Worm (Caenorhabditis elegans): ENCODE results near the gene fbxc-47.

- TF ChIP-seq daf-12 (tag; optimal IDR thresholded peaks at IDR 0.05), result no peak
- TF ChIP-seq daf-8 (GFP tag; IDR thresholded peaks at IDR 0.05), result no peak
- no peak for TF ChIP-seq zip-2 (tag; optimal IDR thresholded peaks at IDR 0.05)
- TF ChIP-seq tra-1 (GFP tag; IDR thresholded peaks at IDR 0.05), result no peak
- no peak for TF ChIP-seq nhr-77 (tag; optimal IDR thresholded peaks at IDR 0.05)
- TF ChIP-seq php-3 (GFP tag; IDR thresholded peaks at IDR 0.05), result no peak
- TF ChIP-seq mep-1 (tag; optimal IDR thresholded peaks at IDR 0.05), result no peak
- TF ChIP-seq dve-1 (tag; optimal IDR thresholded peaks at IDR 0.05; ENCODE audit: insufficient read depth), result no peak
Measured at ce11 chrIV:3765457-3765856, 39.9 kb upstream of the fbxc-47 start.
